Worm (Caenorhabditis elegans) whole organism, L2 larva: ENCODE data around the gene arv-1.

Experiments
- R02D3.7 ChIP-seq: fragments of 150-350 bp; optimal IDR thresholded peaks from 2 replicates; lab custom pipeline; 2014; ENCODE audit warnings: missing biosample characterization, missing genetic modification characterization
- aly-2 ChIP-seq: fragments of 150-350 bp; optimal IDR thresholded peaks from 2 replicates; lab custom pipeline; 2014; ENCODE audit warnings: missing biosample characterization, missing genetic modification characterization
- ceh-16 ChIP-seq: fragments of 150-350 bp; optimal IDR thresholded peaks from 2 replicates; lab custom pipeline; 2014; ENCODE audit warnings: missing biosample characterization, missing genetic modification characterization
- egl-27 ChIP-seq: sonication (generic microtip); optimal IDR thresholded peaks from 3 replicates; lab custom pipeline; 2017; ENCODE audit warnings: missing biosample characterization, missing genetic modification reagents, missing genetic modification characterization
- elt-1 ChIP-seq: fragments of 150-350 bp; optimal IDR thresholded peaks from 2 replicates; lab custom pipeline; 2014; ENCODE audit warnings: missing biosample characterization, missing genetic modification characterization
- gmeb-1 ChIP-seq: fragments of 150-350 bp; optimal IDR thresholded peaks from 2 replicates; lab custom pipeline; 2014; ENCODE audit warnings: missing biosample characterization, missing genetic modification characterization
- mdl-1 ChIP-seq, 2 experiments: fragments of 150-350 bp in 1 of 2; sonication (generic microtip) in 1 of 2; optimal IDR thresholded peaks; 2 replicates each; lab custom pipeline; 2017; ENCODE audit warnings: missing biosample characterization in 2 of 2, missing genetic modification characterization in 2 of 2
- nhr-10 ChIP-seq: sonication (generic microtip); optimal IDR thresholded peaks from 2 replicates; lab custom pipeline; 2017; ENCODE audit warnings: missing biosample characterization, missing genetic modification characterization
- nhr-12 ChIP-seq: fragments of 150-350 bp; optimal IDR thresholded peaks from 2 replicates; lab custom pipeline; 2014; ENCODE audit warnings: missing biosample characterization, missing genetic modification characterization
- nhr-25 ChIP-seq: fragments of 150-350 bp; sonication (generic microtip); optimal IDR thresholded peaks from 3 replicates; lab custom pipeline; 2014; ENCODE audit warnings: missing biosample characterization, missing genetic modification characterization
- nhr-77 ChIP-seq: fragments of 150-350 bp; optimal IDR thresholded peaks from 2 replicates; lab custom pipeline; 2014; ENCODE audit warnings: missing biosample characterization, missing genetic modification characterization

DNA sequence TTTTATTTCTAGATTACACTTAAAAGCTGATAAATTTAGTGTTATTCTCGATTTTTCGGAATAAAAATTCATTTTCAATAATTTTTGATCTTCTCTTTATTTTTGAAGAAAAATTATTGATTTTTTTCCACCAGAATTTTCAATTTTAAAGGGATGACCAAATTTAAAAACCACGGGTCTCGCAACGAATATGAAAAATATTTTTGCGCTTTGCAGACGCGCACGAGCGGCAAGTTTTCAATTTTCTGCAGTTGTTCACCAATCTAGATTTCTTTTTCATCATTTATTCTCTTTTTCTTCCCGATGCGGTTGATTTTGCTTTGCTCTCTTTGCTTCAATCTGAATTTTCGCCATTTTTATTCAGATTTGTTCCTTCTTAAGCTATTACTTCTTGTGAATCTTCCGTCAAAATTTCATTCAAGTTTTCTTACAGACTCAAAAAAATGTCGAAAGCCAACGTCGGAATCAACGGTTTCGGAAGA, 29.7 kb downstream of the arv-1 start, which contains the start of gene gpd-4:
- TF ChIP-seq mdl-1 (tag; optimal IDR thresholded peaks at IDR 0.05; lab: Kevin White, UChicago) (no peak), nhr-10 (tag; lab: Kevin White, UChicago) (no peak), gmeb-1 (tag; lab: Kevin White, UChicago) (no peak), nhr-12 (tag; lab: Kevin White, UChicago) (no peak), nhr-77 (tag; lab: Kevin White, UChicago) (no peak), R02D3.7 (no peak), ceh-16 (tag; lab: Kevin White, UChicago) (no peak), aly-2 (tag; lab: Kevin White, UChicago) (no peak), egl-27 (tag; lab: Kevin White, UChicago) (no peak), nhr-25 (tag; lab: Kevin White, UChicago) (no peak), elt-1 (no peak)
